Fruit fly (Drosophila melanogaster): Measurements from ENCODE around the gene dgrn.

dm6 chr3R:5841290-5841689 is 16.9 kb downstream of the dgrn start:
- no peak for TF ChIP-seq Myc (optimal IDR thresholded peaks at IDR 0.05)
- no peak for TF ChIP-seq insv (optimal IDR thresholded peaks at IDR 0.05)
- TF ChIP-seq Sin3A (optimal IDR thresholded peaks at IDR 0.05): no peak
- TF ChIP-seq psq (optimal IDR thresholded peaks at IDR 0.05): no peak
- no peak for TF ChIP-seq h (optimal IDR thresholded peaks at IDR 0.05)
- TF ChIP-seq ttk (optimal IDR thresholded peaks at IDR 0.05): no peak

Data from Kc167 (cell line).